Fruit fly (Drosophila melanogaster): ENCODE data around the gene CG17746.

CG17746 gene

dm6 chr3L:3242121-3243083 lies 3.0 kb upstream of the CG17746 start (continued):
- TF ChIP-seq CG11902 (GFP tag; optimal IDR thresholded peaks at IDR 0.05) (no peak), net (GFP tag; optimal IDR thresholded peaks at IDR 0.05) (no peak), Hr38 (GFP tag; optimal IDR thresholded peaks at IDR 0.05) (no peak), Gug (GFP tag; IDR thresholded peaks at IDR 0.05) (no peak), CG11294 (GFP tag; IDR thresholded peaks at IDR 0.05) (no peak), lz (GFP tag; optimal IDR thresholded peaks at IDR 0.05) (peak; percentile 36), CG6854 (GFP tag; optimal IDR thresholded peaks at IDR 0.05) (peak; percentile 28), CG8632 (GFP tag; optimal IDR thresholded peaks at IDR 0.05) (no peak), ss (GFP tag; optimal IDR thresholded peaks at IDR 0.05) (peak; percentile 39 to 77), CG16779 (tag; optimal IDR thresholded peaks at IDR 0.05) (no peak), dsx (GFP tag; optimal IDR thresholded peaks at IDR 0.05; ENCODE audit: poor library complexity, severe bottlenecking) (peak; percentile 41), CG7368 (GFP tag; optimal IDR thresholded peaks at IDR 0.05) (no peak), CG8319 (GFP tag; optimal IDR thresholded peaks at IDR 0.05) (peak; percentile 16), CG15336 (GFP tag; IDR thresholded peaks at IDR 0.05) (no peak), achi (GFP tag; optimal IDR thresholded peaks at IDR 0.05) (peak; percentile 50), Met (GFP tag; optimal IDR thresholded peaks at IDR 0.05) (no peak), Smox (GFP tag; optimal IDR thresholded peaks at IDR 0.05) (peak; percentile 0), CG32006 (GFP tag; optimal IDR thresholded peaks at IDR 0.05) (peak; percentile 11), Ets21C (GFP tag; optimal IDR thresholded peaks at IDR 0.05) (no peak), CG34406 (GFP tag; optimal IDR thresholded peaks at IDR 0.05) (no peak), CG4318 (GFP tag; optimal IDR thresholded peaks at IDR 0.05) (no peak), fd59A (GFP tag; optimal IDR thresholded peaks at IDR 0.05) (peak; percentile 18), CG31627 (GFP tag; optimal IDR thresholded peaks at IDR 0.05) (no peak), cyc (GFP tag; optimal IDR thresholded peaks at IDR 0.05) (no peak), Sox102F (GFP tag; optimal IDR thresholded peaks at IDR 0.05) (no peak), CG6163 (GFP tag; IDR thresholded peaks at IDR 0.05) (peak; percentile 37; the same call in 1 of the 3 replicates), pdm3 (GFP tag; optimal IDR thresholded peaks at IDR 0.05) (peak; percentile 22), esn (GFP tag; optimal IDR thresholded peaks at IDR 0.05) (peak; percentile 12), Lpt (GFP tag; optimal IDR thresholded peaks at IDR 0.05) (peak; percentile 20), eg (GFP tag; IDR thresholded peaks at IDR 0.05) (0 out of 3 replicates have a peak, but pooled peaks have one; percentile 30), fkh (GFP tag; optimal IDR thresholded peaks at IDR 0.05) (no peak), Eip93F (GFP tag; optimal IDR thresholded peaks at IDR 0.05) (no peak), CG6276 (GFP tag; optimal IDR thresholded peaks at IDR 0.05) (peak; percentile 6)

dm6 chr3L:3241368-3241640 lies 1.9 kb upstream of the CG17746 start:
- TF ChIP-seq svp (GFP tag) = peak; percentile 81
- no peak for TF ChIP-seq CG6163 (GFP tag; IDR thresholded peaks at IDR 0.05)

dm6 chr3L:3240597-3241367 lies 1.4 kb upstream of the CG17746 start:
- TF ChIP-seq acj6 (GFP tag; optimal IDR thresholded peaks at IDR 0.05) (peak; percentile 94), spab (GFP tag; optimal IDR thresholded peaks at IDR 0.05) (peak; percentile 99), Ets21C (GFP tag; optimal IDR thresholded peaks at IDR 0.05) (peak; percentile 76), CG11902 (GFP tag; optimal IDR thresholded peaks at IDR 0.05) (peak; percentile 94), CG11762 (GFP tag; optimal IDR thresholded peaks at IDR 0.05; ENCODE audit: insufficient read depth) (peak; percentile 92), fd85E (GFP tag; optimal IDR thresholded peaks at IDR 0.05) (peak; percentile 77), dsx (GFP tag; optimal IDR thresholded peaks at IDR 0.05; ENCODE audit: poor library complexity, severe bottlenecking) (peak; percentile 97), Blimp-1 (GFP tag; optimal IDR thresholded peaks at IDR 0.05) (peak; percentile 82), CG10631 (GFP tag; optimal IDR thresholded peaks at IDR 0.05) (peak; percentile 95), fd59A (GFP tag; optimal IDR thresholded peaks at IDR 0.05) (peak; percentile 93), vri (GFP tag; optimal IDR thresholded peaks at IDR 0.05) (peak; percentile 84), CG8632 (GFP tag; optimal IDR thresholded peaks at IDR 0.05) (peak; percentile 98), CG8319 (GFP tag; optimal IDR thresholded peaks at IDR 0.05) (peak; percentile 92), Met (GFP tag; optimal IDR thresholded peaks at IDR 0.05) (peak; percentile 89), svp (GFP tag) (peak; percentile 98), ss (GFP tag; optimal IDR thresholded peaks at IDR 0.05) (peak; percentile 99), CG4318 (GFP tag; optimal IDR thresholded peaks at IDR 0.05) (peak; percentile 85), Hr39 (GFP tag; optimal IDR thresholded peaks at IDR 0.05) (peak; percentile 88), CG10669 (GFP tag; optimal IDR thresholded peaks at IDR 0.05) (peak; percentile 98), CG3919 (GFP tag; optimal IDR thresholded peaks at IDR 0.05) (peak; percentile 95), salr (GFP tag; optimal IDR thresholded peaks at IDR 0.05) (peak; percentile 65 to 93)
